Worm (Caenorhabditis elegans): ENCODE results near the gene gst-39.

gst-39 gene

ce11 chrII:15217949-15218348 lies 46.2 kb upstream of the gst-39 start:
- TF ChIP-seq mxl-3 (GFP tag; optimal IDR thresholded peaks at IDR 0.05) = peak; percentile 18
- TF ChIP-seq dmd-8 (GFP tag; IDR thresholded peaks at IDR 0.05) = no peak
- no peak for TF ChIP-seq mdl-1 (tag; optimal IDR thresholded peaks at IDR 0.05)
- TF ChIP-seq ceh-44 (GFP tag; IDR thresholded peaks at IDR 0.05) = no peak
- TF ChIP-seq dve-1 (tag; optimal IDR thresholded peaks at IDR 0.05; ENCODE audit: insufficient read depth) = no peak
- peak; percentile 97 for TF ChIP-seq set-16 (GFP tag; IDR thresholded peaks at IDR 0.05)
- TF ChIP-seq lin-38 (GFP tag; IDR thresholded peaks at IDR 0.05) = no peak
- TF ChIP-seq pha-4 (GFP tag; IDR thresholded peaks at IDR 0.05) = peak; percentile 71; the same call in 1 of the 2 replicates
- TF ChIP-seq pha-4 (tag; optimal IDR thresholded peaks at IDR 0.05) = no peak
- TF ChIP-seq rbr-2 (tag; optimal IDR thresholded peaks at IDR 0.05) = no peak
- TF ChIP-seq F26F4.8 (GFP tag; conservative IDR thresholded peaks at IDR 0.05) = no peak
- no peak for TF ChIP-seq daf-8 (GFP tag; IDR thresholded peaks at IDR 0.05)
- 0 out of 2 replicates have a peak, but pooled peaks have one; percentile 20 for TF ChIP-seq madf-9 (GFP tag; conservative IDR thresholded peaks at IDR 0.05)
- TF ChIP-seq F44E2.7 (GFP tag; IDR thresholded peaks at IDR 0.05) = no peak
- TF ChIP-seq jun-1 (tag; optimal IDR thresholded peaks at IDR 0.05) = no peak
- 0 out of 2 replicates have a peak, but pooled peaks have one; percentile 36 for TF ChIP-seq arid-1 (GFP tag; conservative IDR thresholded peaks at IDR 0.05)
- TF ChIP-seq D1046.2 (GFP tag; IDR thresholded peaks at IDR 0.05) = no peak
- TF ChIP-seq madf-5 (GFP tag; IDR thresholded peaks at IDR 0.05) = no peak
- TF ChIP-seq nhr-42 (GFP tag; IDR thresholded peaks at IDR 0.05) = peak; percentile 53; the same call in 1 of the 2 replicates
- TF ChIP-seq nhr-237 (tag; optimal IDR thresholded peaks at IDR 0.05) = no peak
- no peak for TF ChIP-seq nhr-102 (tag; optimal IDR thresholded peaks at IDR 0.05)
- TF ChIP-seq tag-97 (GFP tag; IDR thresholded peaks at IDR 0.05) = no peak
- TF ChIP-seq zip-2 (tag; optimal IDR thresholded peaks at IDR 0.05) = no peak
- 0 out of 2 replicates have a peak, but pooled peaks have one; percentile 27 for TF ChIP-seq ZK337.2 (GFP tag; IDR thresholded peaks at IDR 0.05)
- TF ChIP-seq nhr-77 (tag; optimal IDR thresholded peaks at IDR 0.05) = no peak
- no peak for TF ChIP-seq nhr-28 (tag; optimal IDR thresholded peaks at IDR 0.05)
- TF ChIP-seq daf-16 (GFP tag; optimal IDR thresholded peaks at IDR 0.05) = no peak
- TF ChIP-seq daf-16 (tag; optimal IDR thresholded peaks at IDR 0.05) = no peak
- no peak for TF ChIP-seq ces-1 (GFP tag; optimal IDR thresholded peaks at IDR 0.05)
- peak; percentile 34 for TF ChIP-seq hlh-11 (tag; optimal IDR thresholded peaks at IDR 0.05)
- TF ChIP-seq skn-1 (tag; optimal IDR thresholded peaks at IDR 0.05) = no peak
- no peak for TF ChIP-seq tra-1 (GFP tag; IDR thresholded peaks at IDR 0.05)
- no peak for TF ChIP-seq vab-7 (GFP tag; IDR thresholded peaks at IDR 0.05)
- TF ChIP-seq egl-43 (GFP tag; IDR thresholded peaks at IDR 0.05) = 0 out of 2 replicates have a peak, but pooled peaks have one; percentile 26

DNA sequence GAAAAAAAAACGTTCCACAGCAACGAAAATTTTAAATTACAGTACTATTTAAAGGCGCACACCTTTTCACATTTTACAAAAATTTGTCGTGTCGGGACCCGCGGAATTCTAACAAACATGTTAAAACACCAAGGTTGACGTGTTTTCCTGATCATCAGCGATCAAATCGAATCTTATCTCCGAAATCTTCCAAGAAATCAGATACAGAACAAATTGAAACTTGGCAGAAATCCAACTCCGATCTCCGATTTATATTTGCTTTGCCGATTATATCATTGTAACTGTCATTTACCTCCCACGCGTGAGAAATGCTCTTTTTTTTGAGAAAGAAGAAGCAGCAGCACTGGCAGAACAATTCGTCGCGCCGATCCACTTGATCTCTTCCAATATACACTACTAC lies 42.0 kb upstream of the gst-39 start:
- no peak for TF ChIP-seq nhr-25 (tag; optimal IDR thresholded peaks at IDR 0.05; ENCODE audit: borderline replicate concordance, insufficient read depth)
- peak; percentile 21 for TF ChIP-seq mes-2 (tag; optimal IDR thresholded peaks at IDR 0.05; ENCODE audit: poor library complexity, severe bottlenecking)
- peak; percentile 13 for TF ChIP-seq mep-1 (tag; optimal IDR thresholded peaks at IDR 0.05)
- TF ChIP-seq hmg-1.1 (GFP tag; IDR thresholded peaks at IDR 0.05) = 0 out of 2 replicates have a peak, but pooled peaks have one; percentile 27
- TF ChIP-seq nhr-42 (GFP tag; IDR thresholded peaks at IDR 0.05) = 0 out of 2 replicates have a peak, but pooled peaks have one; percentile 25

- TF ChIP-seq pqm-1 (tag; optimal IDR thresholded peaks at IDR 0.05) (no peak), nhr-111 (GFP tag; optimal IDR thresholded peaks at IDR 0.05) (no peak), aha-1 (tag) (peak; percentile 99), mdl-1 (tag; optimal IDR thresholded peaks at IDR 0.05) (peak in 1 of 2 experiments; percentile 28), lsy-2 (tag; optimal IDR thresholded peaks at IDR 0.05) (peak in 1 of 2 experiments; percentile 19), nhr-77 (tag; optimal IDR thresholded peaks at IDR 0.05) (no peak), ZK337.2 (GFP tag; IDR thresholded peaks at IDR 0.05) (no peak), rbr-2 (tag; optimal IDR thresholded peaks at IDR 0.05) (no peak), nhr-48 (tag; optimal IDR thresholded peaks at IDR 0.05) (no peak), ceh-20 (GFP tag; IDR thresholded peaks at IDR 0.05) (no peak), mep-1 (tag; optimal IDR thresholded peaks at IDR 0.05) (peak; percentile 54), nhr-10 (tag; optimal IDR thresholded peaks at IDR 0.05) (peak; percentile 56), ceh-82 (tag; optimal IDR thresholded peaks at IDR 0.05) (no peak), set-16 (GFP tag; IDR thresholded peaks at IDR 0.05) (peak; percentile 12; the same call in 1 of the 2 replicates), lin-38 (GFP tag; IDR thresholded peaks at IDR 0.05) (no peak), snpc-4 (tag; optimal IDR thresholded peaks at IDR 0.05) (no peak), hlh-30 (tag; optimal IDR thresholded peaks at IDR 0.05; ENCODE audit: insufficient read depth) (peak; percentile 71)
Observed at ce11 chrII:15212260-15212914, 40.7 kb upstream of the gst-39 start.
